Worm (Caenorhabditis elegans): ENCODE results near the gene exos-9.

DNA sequence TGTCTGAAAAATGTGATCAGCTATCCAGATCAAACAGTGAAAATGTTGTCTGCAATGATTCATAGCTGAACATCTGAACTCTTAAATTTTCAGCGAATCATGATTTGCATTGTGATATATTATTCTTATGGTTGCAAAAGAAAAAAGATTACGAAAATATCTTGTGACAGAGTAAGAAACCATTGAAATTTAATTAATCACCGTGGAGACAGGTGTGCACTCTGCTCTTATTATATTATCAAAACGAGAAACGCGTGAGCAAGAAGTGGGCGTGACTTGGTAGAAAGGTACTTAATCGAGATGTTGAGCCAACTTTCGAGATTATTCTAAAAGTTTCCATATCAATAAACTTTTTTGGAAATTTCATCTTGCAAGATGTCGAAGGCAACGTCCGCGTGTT lies 45.1 kb upstream of the exos-9 start, which contains the start of gene osm-10:
- TF ChIP-seq unc-39 (tag; optimal IDR thresholded peaks at IDR 0.05) (no peak), drap-1 (GFP tag; optimal IDR thresholded peaks at IDR 0.05) (no peak)
